Worm (Caenorhabditis elegans) whole organism, early embryonic: ENCODE data around the gene C06H2.2.

Experiments
- aly-1 ChIP-seq: sonication (generic microtip); optimal IDR thresholded peaks from 2 replicates; lab custom pipeline; 2016; ENCODE audit warnings: missing genetic modification characterization, missing compliant biosample characterization
- ama-1 ChIP-seq: fragments of 150-350 bp; optimal IDR thresholded peaks from 2 replicates; lab custom pipeline; 2014
- flt-1 ChIP-seq: fragments of 200-800 bp; sonication (Bioruptor generic); IDR thresholded peaks from 2 replicates; pipeline ENCODE4 v1.3.6; 2022; ENCODE audit warnings: missing genetic modification characterization, missing compliant biosample characterization
- tbx-11 ChIP-seq: fragments of 200-800 bp; sonication (Bioruptor generic); IDR thresholded peaks from 2 replicates; pipeline ENCODE4 v1.3.6; 2022; ENCODE audit warnings: missing genetic modification characterization, missing compliant biosample characterization

ce11 chrV:11167745-11168144 lies 42.7 kb downstream of the C06H2.2 start:
- no peak for TF ChIP-seq flt-1 (GFP tag; lab: Robert Waterston, UW)
- no peak for TF ChIP-seq ama-1 (lab: Kevin White, UChicago)
- no peak for TF ChIP-seq aly-1
- no peak for TF ChIP-seq tbx-11
